Worm (Caenorhabditis elegans): Measurements from ENCODE around the gene Y43D4A.6.
"Not testable (repeated sequence)": the region's sequence is repeated elsewhere in the genome, so short reads cannot be mapped to it uniquely, and the experiment has no call there.

DNA sequence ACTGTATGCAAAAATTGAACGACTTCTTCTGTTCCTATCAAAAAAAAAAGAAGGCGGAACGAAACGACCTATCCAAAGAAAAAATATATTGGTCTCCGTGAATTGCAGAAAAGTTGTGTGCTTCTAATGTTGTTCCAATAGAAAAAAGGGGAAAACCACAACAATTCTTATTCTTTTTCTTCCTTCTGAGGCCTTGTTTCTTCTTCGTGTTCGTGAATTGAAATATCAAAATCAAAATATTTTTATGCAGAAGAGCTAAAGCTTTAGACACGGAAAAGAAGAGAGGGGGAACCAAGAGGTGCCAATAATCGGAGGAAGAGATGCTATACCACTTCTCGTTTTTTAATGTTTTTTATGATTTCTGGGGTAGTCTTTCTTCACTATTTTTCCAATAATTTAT is 31.4 kb upstream of the Y43D4A.6 start, which contains the start of gene Y43D4A.2:
- TF ChIP-seq F13C5.2 (tag; optimal IDR thresholded peaks at IDR 0.05); hmg-4 (GFP tag; optimal IDR thresholded peaks at IDR 0.05): not testable (repeated sequence)
